Fruit fly (Drosophila melanogaster) whole organism, embryonic: ENCODE measurements around the gene CG2865.
A peak's percentile ranks its signal among the peaks of the same experiment; 100 is the strongest.

Source experiments
- Aef1 ChIP-seq: fragments of 200-800 bp; sonication (Bioruptor generic); IDR thresholded peaks from 3 replicates; pipeline ENCODE4 v1.3.6; 2022; ENCODE audit warnings: missing biosample characterization, missing genetic modification characterization
- Bgb ChIP-seq: fragments of 200-800 bp; sonication (Bioruptor generic); IDR thresholded peaks from 2 replicates; pipeline ENCODE4 v1.3.6; 2022; ENCODE audit warnings: missing biosample characterization, missing genetic modification characterization; ENCODE audit not compliant: partially characterized antibody
- CG10979 ChIP-seq: fragments of 200-800 bp; sonication (Bioruptor generic); optimal IDR thresholded peaks from 2 replicates; lab custom pipeline; 2018; ENCODE audit warnings: missing biosample characterization, mild to moderate bottlenecking, missing genetic modification characterization, moderate library complexity
- CG11085 ChIP-seq: fragments of 200-800 bp; sonication (Bioruptor generic); IDR thresholded peaks from 2 replicates; pipeline ENCODE4 v1.3.6; 2022; ENCODE audit warnings: missing biosample characterization, missing genetic modification characterization
- CG12071 ChIP-seq: fragments of 200-800 bp; sonication (Bioruptor generic); optimal IDR thresholded peaks from 3 replicates; lab custom pipeline; 2018; ENCODE audit warnings: missing biosample characterization, mild to moderate bottlenecking, missing genetic modification characterization
- CG13894 ChIP-seq: fragments of 200-800 bp; sonication (Bioruptor generic); optimal IDR thresholded peaks from 3 replicates; lab custom pipeline; 2018; ENCODE audit warnings: missing biosample characterization, mild to moderate bottlenecking, missing genetic modification characterization, moderate library complexity
- CG14441 ChIP-seq: fragments of 200-800 bp; sonication (Bioruptor generic); IDR thresholded peaks from 2 replicates; pipeline ENCODE4 v1.3.6; 2022; ENCODE audit warnings: missing biosample characterization, missing genetic modification characterization
- CG15269 ChIP-seq: fragments of 200-800 bp; sonication (Bioruptor generic); optimal IDR thresholded peaks from 2 replicates; lab custom pipeline; 2018; ENCODE audit warnings: missing biosample characterization, mild to moderate bottlenecking, missing genetic modification characterization, moderate library complexity
- CG1529 ChIP-seq: fragments of 200-800 bp; sonication (Bioruptor generic); optimal IDR thresholded peaks from 3 replicates; lab custom pipeline; 2018; ENCODE audit warnings: missing biosample characterization, missing genetic modification characterization
- CG2199 ChIP-seq: fragments of 200-800 bp; sonication (Bioruptor generic); IDR thresholded peaks from 3 replicates; pipeline ENCODE4 v1.3.6; 2022; ENCODE audit warnings: missing biosample characterization, missing genetic modification characterization
- CG30431 ChIP-seq: fragments of 200-800 bp; sonication (Bioruptor generic); optimal IDR thresholded peaks from 2 replicates; lab custom pipeline; 2017; ENCODE audit warnings: missing biosample characterization, missing genetic modification characterization
- CG4360 ChIP-seq: fragments of 200-800 bp; sonication (Bioruptor generic); IDR thresholded peaks from 2 replicates; pipeline ENCODE4 v1.3.6; 2022; ENCODE audit warnings: missing biosample characterization, missing genetic modification characterization
- CG4730 ChIP-seq: fragments of 200-800 bp; sonication (Bioruptor generic); IDR thresholded peaks from 2 replicates; pipeline ENCODE4 v1.3.6; 2022; ENCODE audit warnings: missing biosample characterization, missing genetic modification characterization
- CG5245 ChIP-seq: fragments of 200-800 bp; sonication (Bioruptor generic); optimal IDR thresholded peaks from 3 replicates; lab custom pipeline; 2016; ENCODE audit warnings: missing biosample characterization, missing genetic modification characterization
- CG6654 ChIP-seq: fragments of 200-800 bp; sonication (Bioruptor generic); optimal IDR thresholded peaks from 2 replicates; lab custom pipeline; 2017; ENCODE audit warnings: missing biosample characterization, mild to moderate bottlenecking, missing genetic modification characterization
- CG7928 ChIP-seq: fragments of 200-800 bp; sonication (Bioruptor generic); optimal IDR thresholded peaks from 2 replicates; lab custom pipeline; 2017; ENCODE audit warnings: missing biosample characterization, mild to moderate bottlenecking, missing genetic modification characterization
- CG9609 ChIP-seq: fragments of 200-800 bp; sonication (Bioruptor generic); optimal IDR thresholded peaks from 3 replicates; lab custom pipeline; 2016; ENCODE audit warnings: missing biosample characterization, missing genetic modification characterization
- CG9817 ChIP-seq: fragments of 200-800 bp; sonication (Bioruptor generic); optimal IDR thresholded peaks from 2 replicates; lab custom pipeline; 2018; ENCODE audit warnings: missing biosample characterization, mild to moderate bottlenecking, missing genetic modification characterization, moderate library complexity
- CG9932 ChIP-seq: fragments of 200-800 bp; sonication (Bioruptor generic); IDR thresholded peaks from 2 replicates; pipeline ENCODE4 v1.3.6; 2022; ENCODE audit warnings: missing biosample characterization, missing genetic modification characterization
- Chrac-16 ChIP-seq: fragments of 200-800 bp; sonication (Bioruptor generic); optimal IDR thresholded peaks from 3 replicates; lab custom pipeline; 2016; ENCODE audit warnings: missing biosample characterization, missing genetic modification characterization
- CoRest ChIP-seq: fragments of 200-800 bp; sonication (Bioruptor generic); optimal IDR thresholded peaks from 3 replicates; lab custom pipeline; 2018; ENCODE audit warnings: missing biosample characterization, mild to moderate bottlenecking, missing genetic modification characterization, moderate library complexity
- Dad ChIP-seq: fragments of 200-800 bp; sonication (Bioruptor generic); optimal IDR thresholded peaks from 3 replicates; lab custom pipeline; 2016; ENCODE audit warnings: missing biosample characterization, missing genetic modification characterization
- Gug ChIP-seq: fragments of 200-800 bp; sonication (Bioruptor generic); IDR thresholded peaks from 4 replicates; pipeline ENCODE4 v1.3.6; 2022; ENCODE audit warnings: missing biosample characterization, missing genetic modification characterization
- HLH4C ChIP-seq: fragments of 200-800 bp; sonication (Bioruptor generic); IDR thresholded peaks from 3 replicates; pipeline ENCODE4 v1.3.6; 2022; ENCODE audit warnings: missing biosample characterization, missing genetic modification characterization; ENCODE audit not compliant: partially characterized antibody
- Hr3 ChIP-seq: fragments of 200-800 bp; sonication (Bioruptor generic); optimal IDR thresholded peaks from 3 replicates; lab custom pipeline; 2016; ENCODE audit warnings: missing biosample characterization, missing genetic modification characterization
- MBD-R2 ChIP-seq: fragments of 200-800 bp; sonication (Bioruptor generic); IDR thresholded peaks from 2 replicates; pipeline ENCODE4 v1.3.6; 2022; ENCODE audit warnings: missing biosample characterization, missing genetic modification characterization
- MTF-1 ChIP-seq: fragments of 200-800 bp; sonication (Bioruptor generic); optimal IDR thresholded peaks from 2 replicates; lab custom pipeline; 2018; ENCODE audit warnings: missing biosample characterization, mild to moderate bottlenecking, missing genetic modification characterization, borderline replicate concordance
- Med ChIP-seq: fragments of 200-800 bp; sonication (Bioruptor generic); peaks from one replicate; lab custom pipeline; 2016; ENCODE audit warnings: missing biosample characterization, missing genetic modification characterization, mild to moderate bottlenecking, inconsistent platforms, moderate library complexity
- Meics ChIP-seq: fragments of 200-800 bp; sonication (Bioruptor generic); optimal IDR thresholded peaks from 2 replicates; lab custom pipeline; 2017; ENCODE audit warnings: missing biosample characterization, mild to moderate bottlenecking, missing genetic modification characterization
- PHDP ChIP-seq: fragments of 200-800 bp; sonication (Bioruptor generic); optimal IDR thresholded peaks from 3 replicates; lab custom pipeline; 2018; ENCODE audit warnings: missing biosample characterization, mild to moderate bottlenecking, missing genetic modification characterization, moderate library complexity
- Side ChIP-seq: fragments of 200-800 bp; sonication (Bioruptor generic); optimal IDR thresholded peaks from 2 replicates; lab custom pipeline; 2016; ENCODE audit warnings: missing biosample characterization, missing genetic modification characterization
- Sry-β ChIP-seq: fragments of 200-800 bp; sonication (Bioruptor generic); optimal IDR thresholded peaks from 2 replicates; lab custom pipeline; 2018; ENCODE audit warnings: missing biosample characterization, mild to moderate bottlenecking, missing genetic modification characterization, moderate library complexity
- aop ChIP-seq: fragments of 200-800 bp; sonication (Bioruptor generic); IDR thresholded peaks from 2 replicates; pipeline ENCODE4 v1.3.6; 2022; ENCODE audit warnings: missing biosample characterization, missing genetic modification characterization
- az2 ChIP-seq: fragments of 200-800 bp; sonication (Bioruptor generic); optimal IDR thresholded peaks from 3 replicates; lab custom pipeline; 2016; ENCODE audit warnings: missing biosample characterization, missing genetic modification characterization
- bab2 ChIP-seq: fragments of 200-800 bp; sonication (Bioruptor generic); optimal IDR thresholded peaks from 2 replicates; lab custom pipeline; 2016; ENCODE audit warnings: missing biosample characterization, missing genetic modification characterization
- br ChIP-seq: fragments of >200 bp; optimal IDR thresholded peaks from 2 replicates; lab custom pipeline; 2017
- ci ChIP-seq: fragments of 200-800 bp; sonication (Bioruptor generic); IDR thresholded peaks from 3 replicates; pipeline ENCODE4 v1.3.6; 2022; ENCODE audit warnings: missing biosample characterization, missing genetic modification characterization
- cwo ChIP-seq: fragments of 200-800 bp; sonication (Bioruptor generic); optimal IDR thresholded peaks from 3 replicates; lab custom pipeline; 2017; ENCODE audit warnings: missing biosample characterization, missing genetic modification characterization, mild to moderate bottlenecking, moderate library complexity, missing genetic modification reagents
- fd3F ChIP-seq: fragments of 200-800 bp; sonication (Bioruptor generic); optimal IDR thresholded peaks from 2 replicates; lab custom pipeline; 2018; ENCODE audit warnings: missing biosample characterization, mild to moderate bottlenecking, missing genetic modification characterization, moderate library complexity
- lola ChIP-seq, 3 experiments: fragments of >200 bp in 2 of 3; fragments of 200-800 bp in 1 of 3; sonication (Bioruptor generic) in 1 of 3; optimal IDR thresholded peaks; 2 replicates each; lab custom pipeline; 2017 to 2019; ENCODE audit warnings: missing biosample characterization in 3 of 3, missing genetic modification characterization in 3 of 3, mild to moderate bottlenecking in 1 of 3, moderate library complexity in 1 of 3
- mam ChIP-seq: fragments of 200-800 bp; sonication (Bioruptor generic); optimal IDR thresholded peaks from 3 replicates; lab custom pipeline; 2016; ENCODE audit warnings: missing biosample characterization, missing genetic modification characterization
- mld ChIP-seq: fragments of 200-800 bp; sonication (Bioruptor generic); IDR thresholded peaks from 3 replicates; pipeline ENCODE4 v1.3.6; 2022; ENCODE audit warnings: missing biosample characterization, missing genetic modification characterization; ENCODE audit not compliant: partially characterized antibody
- nerfin-2 ChIP-seq: fragments of 200-800 bp; sonication (Bioruptor generic); IDR thresholded peaks from 2 replicates; pipeline ENCODE4 v1.3.6; 2022; ENCODE audit warnings: missing biosample characterization, missing genetic modification characterization; ENCODE audit not compliant: partially characterized antibody
- pan ChIP-seq, 4 experiments: fragments of >200 bp in 3 of 4; fragments of 200-800 bp in 1 of 4; sonication (Bioruptor generic) in 1 of 4; optimal IDR thresholded peaks in 3 of 4; IDR thresholded peaks in 1 of 4; 2 replicates each; pipeline versions ENCODE4 v1.3.6 to Lab custom; 2017 to 2022; ENCODE audit warnings: missing biosample characterization in 2 of 4, missing genetic modification characterization in 2 of 4, mixed read lengths in 1 of 4
- sim ChIP-seq: fragments of 200-800 bp; sonication (Bioruptor generic); IDR thresholded peaks from 2 replicates; pipeline ENCODE4 v1.3.6; 2022; ENCODE audit warnings: missing biosample characterization, missing genetic modification characterization
- sima ChIP-seq: fragments of 200-800 bp; sonication (Bioruptor generic); optimal IDR thresholded peaks from 2 replicates; lab custom pipeline; 2016; ENCODE audit warnings: missing biosample characterization, missing genetic modification characterization
- stc ChIP-seq: fragments of 200-800 bp; sonication (Bioruptor generic); IDR thresholded peaks from 2 replicates; pipeline ENCODE4 v1.3.6; 2022; ENCODE audit warnings: missing biosample characterization, missing genetic modification characterization
- sug ChIP-seq: fragments of 200-800 bp; optimal IDR thresholded peaks from 2 replicates; lab custom pipeline; 2019; ENCODE audit warnings: missing biosample characterization, mild to moderate bottlenecking, missing genetic modification characterization, moderate library complexity
- tgo ChIP-seq: fragments of 200-800 bp; sonication (Bioruptor generic); IDR thresholded peaks from 3 replicates; pipeline ENCODE4 v1.3.6; 2022; ENCODE audit warnings: missing biosample characterization, missing genetic modification characterization
- vvl ChIP-seq: fragments of 200-800 bp; sonication (Bioruptor generic); IDR thresholded peaks from 2 replicates; pipeline ENCODE4 v1.3.6; 2022; ENCODE audit warnings: missing biosample characterization, missing genetic modification characterization

CG2865 gene

dm6 chrX:2301069-2301508, 7.9 kb upstream of the CG2865 start (continued):
- TF ChIP-seq MBD-R2 (GFP tag; lab: Robert Waterston, UW) (no peak), CoRest (tag; lab: Kevin White, UChicago) (peak; percentile 62), CG1529 (GFP tag; lab: Kevin White, UChicago) (no peak), lola (GFP tag; optimal IDR thresholded peaks at IDR 0.05; lab: Kevin White, UChicago) (no peak), ci (GFP tag; lab: Robert Waterston, UW) (peak; percentile 6; the same call in 1 of the 3 replicates), CG5245 (no peak), CG15269 (tag; lab: Kevin White, UChicago) (peak; percentile 51), vvl (GFP tag; lab: Robert Waterston, UW) (peak; percentile 42), Sry-β (GFP tag; lab: Kevin White, UChicago) (no peak), CG4360 (GFP tag; lab: Robert Waterston, UW) (peak; percentile 2; the same call in 1 of the 2 replicates), CG30431 (GFP tag; lab: Kevin White, UChicago) (no peak), CG11085 (GFP tag; lab: Robert Waterston, UW) (peak; percentile 18; the same call in 1 of the 2 replicates), Dad (GFP tag; lab: Kevin White, UChicago) (no peak), CG14441 (peak; percentile 65), sim (GFP tag; lab: Robert Waterston, UW) (0 out of 2 replicates have a peak, but pooled peaks have one; percentile 15), Med (GFP tag; lab: Kevin White, UChicago) (peak; percentile 68), bab2 (GFP tag; lab: Kevin White, UChicago) (no peak), sug (peak; percentile 42), aop (GFP tag; lab: Robert Waterston, UW) (no peak), Side (GFP tag; lab: Kevin White, UChicago) (peak; percentile 35), nerfin-2 (GFP tag; lab: Robert Waterston, UW) (no peak), MTF-1 (GFP tag; lab: Kevin White, UChicago) (no peak), Meics (GFP tag; lab: Kevin White, UChicago) (peak; percentile 63), CG9609 (no peak), CG12071 (no peak), CG6654 (GFP tag; lab: Kevin White, UChicago) (peak; percentile 22), sima (no peak), mld (no peak), CG9817 (tag; lab: Kevin White, UChicago) (peak; percentile 38), mam (GFP tag; lab: Kevin White, UChicago) (peak; percentile 38), CG4730 (GFP tag; lab: Robert Waterston, UW) (peak; percentile 47), CG13894 (peak; percentile 61), PHDP (peak; percentile 31), Chrac-16 (GFP tag; lab: Kevin White, UChicago) (peak; percentile 15), az2 (peak; percentile 23), Hr3 (peak; percentile 37), Gug (GFP tag; lab: Robert Waterston, UW) (peak; percentile 66; the same call in 3 of the 4 replicates), CG9932 (GFP tag; lab: Robert Waterston, UW) (peak; percentile 61), tgo (peak; percentile 50; the same call in 2 of the 3 replicates), stc (GFP tag; lab: Robert Waterston, UW) (0 out of 2 replicates have a peak, but pooled peaks have one; percentile 39), cwo (GFP tag; lab: Kevin White, UChicago) (peak; percentile 59), HLH4C (GFP tag; lab: Robert Waterston, UW) (no peak), fd3F (GFP tag; lab: Kevin White, UChicago) (peak; percentile 36), pan (optimal IDR thresholded peaks at IDR 0.05; lab: Kevin White, UChicago) (no peak), pan (GFP tag; optimal IDR thresholded peaks at IDR 0.05 in 1 of 2, IDR thresholded peaks at IDR 0.05 in 1 of 2) (peak in 1 of 2 experiments; percentile 57), CG2199 (GFP tag; lab: Robert Waterston, UW) (no peak; the same call in 2 of the 3 replicates), Aef1 (peak; percentile 48; the same call in 2 of the 3 replicates), CG7928 (GFP tag; lab: Kevin White, UChicago) (peak; percentile 15), Bgb (no peak), br (lab: Kevin White, UChicago) (no peak), CG10979 (tag; lab: Kevin White, UChicago) (peak; percentile 15)
